Fruit fly (Drosophila melanogaster) whole organism, embryonic: ENCODE results near the gene pyx.

Experiments
- Abd-B ChIP-seq: fragments of 200-800 bp; sonication (Bioruptor generic); optimal IDR thresholded peaks from 2 replicates; lab custom pipeline; 2018; ENCODE audit warnings: missing biosample characterization, mild to moderate bottlenecking, missing genetic modification characterization, moderate library complexity
- Atf6 ChIP-seq: fragments of 200-800 bp; sonication (Bioruptor generic); IDR thresholded peaks from 2 replicates; pipeline ENCODE4 v1.3.6; 2022; ENCODE audit warnings: missing biosample characterization, missing genetic modification characterization
- CG10209 ChIP-seq: fragments of 200-800 bp; sonication (Bioruptor generic); optimal IDR thresholded peaks from 3 replicates; lab custom pipeline; 2017; ENCODE audit warnings: missing biosample characterization, mild to moderate bottlenecking, missing genetic modification characterization, missing genetic modification reagents
- CG10543 ChIP-seq: fragments of 200-800 bp; sonication (Bioruptor generic); optimal IDR thresholded peaks from 3 replicates; lab custom pipeline; 2017; ENCODE audit warnings: missing biosample characterization, mild to moderate bottlenecking, missing genetic modification characterization, moderate library complexity
- CG11398 ChIP-seq: fragments of 200-800 bp; sonication (Bioruptor generic); optimal IDR thresholded peaks from 2 replicates; lab custom pipeline; 2016; ENCODE audit warnings: missing biosample characterization, missing genetic modification characterization
- CG11504 ChIP-seq: fragments of 200-800 bp; sonication (Bioruptor generic); optimal IDR thresholded peaks from 3 replicates; lab custom pipeline; 2019; ENCODE audit warnings: missing biosample characterization, mild to moderate bottlenecking, missing genetic modification characterization, moderate library complexity
- CG12236 ChIP-seq: fragments of 200-800 bp; sonication (Bioruptor generic); optimal IDR thresholded peaks from 2 replicates; lab custom pipeline; 2016; ENCODE audit warnings: missing biosample characterization, missing genetic modification characterization
- CG16813 ChIP-seq: fragments of 200-800 bp; sonication (Bioruptor generic); IDR thresholded peaks from 3 replicates; pipeline ENCODE4 v1.3.6; 2022; ENCODE audit warnings: missing biosample characterization, missing genetic modification characterization; ENCODE audit not compliant: partially characterized antibody
- CG31224 ChIP-seq: fragments of 200-800 bp; sonication (Bioruptor generic); IDR thresholded peaks from 2 replicates; pipeline ENCODE4 v1.3.6; 2022; ENCODE audit warnings: missing biosample characterization, missing genetic modification characterization
- CG31388 ChIP-seq: fragments of 200-800 bp; sonication (Bioruptor generic); optimal IDR thresholded peaks from 2 replicates; lab custom pipeline; 2016; ENCODE audit warnings: missing biosample characterization, missing genetic modification characterization
- CG34224 ChIP-seq: fragments of 200-800 bp; sonication (Bioruptor generic); IDR thresholded peaks from 3 replicates; pipeline ENCODE4 v1.3.6; 2022; ENCODE audit warnings: missing biosample characterization, missing genetic modification characterization; ENCODE audit not compliant: partially characterized antibody
- CG4424 ChIP-seq: fragments of 200-800 bp; sonication (Bioruptor generic); optimal IDR thresholded peaks from 3 replicates; lab custom pipeline; 2016; ENCODE audit warnings: missing biosample characterization, missing genetic modification characterization
- CG5180 ChIP-seq: fragments of 200-800 bp; sonication (Bioruptor generic); optimal IDR thresholded peaks from 3 replicates; lab custom pipeline; 2017; ENCODE audit warnings: missing biosample characterization, missing genetic modification characterization, mild to moderate bottlenecking, moderate library complexity, missing genetic modification reagents
- CG6654 ChIP-seq: fragments of 200-800 bp; sonication (Bioruptor generic); optimal IDR thresholded peaks from 2 replicates; lab custom pipeline; 2017; ENCODE audit warnings: missing biosample characterization, mild to moderate bottlenecking, missing genetic modification characterization
- CG7745 ChIP-seq: fragments of 200-800 bp; sonication (Bioruptor generic); optimal IDR thresholded peaks from 2 replicates; lab custom pipeline; 2018; ENCODE audit warnings: missing biosample characterization, mild to moderate bottlenecking, missing genetic modification characterization, moderate library complexity
- CG7987 ChIP-seq: fragments of 200-800 bp; sonication (Bioruptor generic); optimal IDR thresholded peaks from 2 replicates; lab custom pipeline; 2018; ENCODE audit warnings: missing biosample characterization, mild to moderate bottlenecking, missing genetic modification characterization, moderate library complexity
- CG8478 ChIP-seq: fragments of >200 bp; optimal IDR thresholded peaks from 2 replicates; lab custom pipeline; 2018
- CG9727 ChIP-seq: fragments of 200-800 bp; sonication (Bioruptor generic); optimal IDR thresholded peaks from 3 replicates; lab custom pipeline; 2017; ENCODE audit warnings: missing biosample characterization, mild to moderate bottlenecking, missing genetic modification characterization
- Doc3 ChIP-seq: fragments of 200-800 bp; sonication (Bioruptor generic); IDR thresholded peaks from 3 replicates; pipeline ENCODE4 v1.3.6; 2022; ENCODE audit warnings: missing biosample characterization, missing genetic modification characterization; ENCODE audit not compliant: partially characterized antibody
- Hand ChIP-seq: fragments of 200-800 bp; sonication (Bioruptor generic); optimal IDR thresholded peaks from 2 replicates; lab custom pipeline; 2017; ENCODE audit warnings: mild to moderate bottlenecking, missing biosample characterization, missing genetic modification reagents, missing genetic modification characterization
- Hey ChIP-seq: fragments of 200-800 bp; sonication (Bioruptor generic); optimal IDR thresholded peaks from 3 replicates; lab custom pipeline; 2018; ENCODE audit warnings: missing biosample characterization, mild to moderate bottlenecking, missing genetic modification characterization
- Hmx ChIP-seq: fragments of 200-800 bp; sonication (Bioruptor generic); optimal IDR thresholded peaks from 2 replicates; lab custom pipeline; 2016; ENCODE audit warnings: missing biosample characterization, missing genetic modification characterization
- Sox100B ChIP-seq: fragments of 200-800 bp; sonication (Bioruptor generic); optimal IDR thresholded peaks from 3 replicates; lab custom pipeline; 2018; ENCODE audit warnings: missing biosample characterization, mild to moderate bottlenecking, missing genetic modification characterization
- bsh ChIP-seq, 2 experiments: fragments of 200-800 bp; sonication (Bioruptor generic); optimal IDR thresholded peaks; 2 replicates each; lab custom pipeline; 2017 to 2018; ENCODE audit warnings: mild to moderate bottlenecking in 2 of 2, missing biosample characterization in 2 of 2, missing genetic modification characterization in 2 of 2, moderate library complexity in 1 of 2
- cato ChIP-seq: fragments of 200-800 bp; sonication (Bioruptor generic); optimal IDR thresholded peaks from 2 replicates; lab custom pipeline; 2016; ENCODE audit warnings: missing biosample characterization, missing genetic modification characterization, borderline replicate concordance
- caup ChIP-seq: fragments of 200-800 bp; sonication (Bioruptor generic); optimal IDR thresholded peaks from 3 replicates; lab custom pipeline; 2017; ENCODE audit warnings: missing biosample characterization, mild to moderate bottlenecking, missing genetic modification characterization, moderate library complexity; ENCODE audit not compliant: severe bottlenecking
- chn ChIP-seq: fragments of 200-800 bp; sonication (Bioruptor generic); optimal IDR thresholded peaks from 2 replicates; lab custom pipeline; 2016; ENCODE audit warnings: missing biosample characterization, missing genetic modification characterization
- dpn ChIP-seq, 2 experiments: fragments of 200-800 bp; sonication (Bioruptor generic); optimal IDR thresholded peaks; 3 replicates each; lab custom pipeline; 2016; ENCODE audit warnings: missing biosample characterization in 2 of 2, missing genetic modification characterization in 2 of 2
- esg ChIP-seq: fragments of 200-800 bp; sonication (Bioruptor generic); conservative IDR thresholded peaks from 2 replicates; pipeline ENCODE4 v1.3.6; 2022; ENCODE audit warnings: missing biosample characterization, missing genetic modification characterization
- exex ChIP-seq: fragments of 200-800 bp; sonication (Bioruptor generic); optimal IDR thresholded peaks from 4 replicates; lab custom pipeline; 2018; ENCODE audit warnings: missing biosample characterization, mild to moderate bottlenecking, missing genetic modification characterization, moderate library complexity
- fd96Cb ChIP-seq: fragments of 200-800 bp; sonication (Bioruptor generic); optimal IDR thresholded peaks from 2 replicates; lab custom pipeline; 2018; ENCODE audit warnings: missing biosample characterization, mild to moderate bottlenecking, missing genetic modification characterization, moderate library complexity
- ftz-f1 ChIP-seq: fragments of 200-800 bp; sonication (Bioruptor generic); optimal IDR thresholded peaks from 2 replicates; lab custom pipeline; 2016; ENCODE audit warnings: missing biosample characterization, missing genetic modification characterization
- gcm ChIP-seq: fragments of 200-800 bp; sonication (Bioruptor generic); optimal IDR thresholded peaks from 2 replicates; lab custom pipeline; 2019; ENCODE audit warnings: missing biosample characterization, mild to moderate bottlenecking, missing genetic modification characterization, moderate library complexity
- gfzf ChIP-seq: fragments of 200-800 bp; sonication (Bioruptor generic); optimal IDR thresholded peaks from 2 replicates; lab custom pipeline; 2016; ENCODE audit warnings: missing biosample characterization, mild to moderate bottlenecking, missing genetic modification characterization, moderate library complexity
- h ChIP-seq: fragments of >200 bp; optimal IDR thresholded peaks from 2 replicates; lab custom pipeline; 2017
- repo ChIP-seq: fragments of 200-800 bp; sonication (Bioruptor generic); optimal IDR thresholded peaks from 2 replicates; lab custom pipeline; 2016; ENCODE audit warnings: missing biosample characterization, missing genetic modification characterization
- ro ChIP-seq: fragments of 200-800 bp; sonication (Bioruptor generic); IDR thresholded peaks from 2 replicates; pipeline ENCODE4 v1.3.6; 2022; ENCODE audit warnings: missing biosample characterization, missing genetic modification characterization
- salm ChIP-seq: fragments of 200-800 bp; sonication (Bioruptor generic); optimal IDR thresholded peaks from 2 replicates; lab custom pipeline; 2018; ENCODE audit warnings: missing biosample characterization, mild to moderate bottlenecking, missing genetic modification characterization
- sc ChIP-seq, 3 experiments: fragments of >200 bp in 2 of 3; fragments of 200-800 bp in 1 of 3; sonication (Bioruptor generic) in 1 of 3; optimal IDR thresholded peaks; 2 replicates in 2 of 3; 3 replicates in 1 of 3; lab custom pipeline; 2017; ENCODE audit warnings: mild to moderate bottlenecking in 1 of 3, missing biosample characterization in 1 of 3, missing genetic modification characterization in 1 of 3, missing genetic modification reagents in 1 of 3
- sens ChIP-seq: fragments of 200-800 bp; sonication (Bioruptor generic); peaks from one replicate; lab custom pipeline; 2016; ENCODE audit warnings: missing biosample characterization, missing genetic modification characterization
- sens-2 ChIP-seq: fragments of 200-800 bp; sonication (Bioruptor generic); IDR thresholded peaks from 2 replicates; pipeline ENCODE4 v1.3.6; 2022; ENCODE audit warnings: missing biosample characterization, missing genetic modification characterization
- slou ChIP-seq: fragments of 200-800 bp; sonication (Bioruptor generic); optimal IDR thresholded peaks from 3 replicates; lab custom pipeline; 2016; ENCODE audit warnings: missing biosample characterization, missing genetic modification characterization
- tna ChIP-seq: fragments of 200-800 bp; sonication (Bioruptor generic); IDR thresholded peaks from 2 replicates; pipeline ENCODE4 v1.3.6; 2022; ENCODE audit warnings: missing biosample characterization, missing genetic modification characterization; ENCODE audit not compliant: partially characterized antibody
- trem ChIP-seq: fragments of 200-800 bp; optimal IDR thresholded peaks from 3 replicates; lab custom pipeline; 2019; ENCODE audit warnings: missing biosample characterization, mild to moderate bottlenecking, missing genetic modification characterization, moderate library complexity
- trh ChIP-seq: fragments of 200-800 bp; sonication (Bioruptor generic); optimal IDR thresholded peaks from 2 replicates; lab custom pipeline; 2016; ENCODE audit warnings: missing biosample characterization, missing genetic modification characterization
- unpg ChIP-seq: fragments of 200-800 bp; sonication (Bioruptor generic); optimal IDR thresholded peaks from 3 replicates; lab custom pipeline; 2018; ENCODE audit warnings: missing biosample characterization, mild to moderate bottlenecking, missing genetic modification characterization, moderate library complexity
- zfh1 ChIP-seq: fragments of 200-800 bp; sonication (Bioruptor generic); IDR thresholded peaks from 3 replicates; pipeline ENCODE4 v1.3.6; 2022; ENCODE audit warnings: missing biosample characterization, missing genetic modification characterization

Gene pyx

DNA sequence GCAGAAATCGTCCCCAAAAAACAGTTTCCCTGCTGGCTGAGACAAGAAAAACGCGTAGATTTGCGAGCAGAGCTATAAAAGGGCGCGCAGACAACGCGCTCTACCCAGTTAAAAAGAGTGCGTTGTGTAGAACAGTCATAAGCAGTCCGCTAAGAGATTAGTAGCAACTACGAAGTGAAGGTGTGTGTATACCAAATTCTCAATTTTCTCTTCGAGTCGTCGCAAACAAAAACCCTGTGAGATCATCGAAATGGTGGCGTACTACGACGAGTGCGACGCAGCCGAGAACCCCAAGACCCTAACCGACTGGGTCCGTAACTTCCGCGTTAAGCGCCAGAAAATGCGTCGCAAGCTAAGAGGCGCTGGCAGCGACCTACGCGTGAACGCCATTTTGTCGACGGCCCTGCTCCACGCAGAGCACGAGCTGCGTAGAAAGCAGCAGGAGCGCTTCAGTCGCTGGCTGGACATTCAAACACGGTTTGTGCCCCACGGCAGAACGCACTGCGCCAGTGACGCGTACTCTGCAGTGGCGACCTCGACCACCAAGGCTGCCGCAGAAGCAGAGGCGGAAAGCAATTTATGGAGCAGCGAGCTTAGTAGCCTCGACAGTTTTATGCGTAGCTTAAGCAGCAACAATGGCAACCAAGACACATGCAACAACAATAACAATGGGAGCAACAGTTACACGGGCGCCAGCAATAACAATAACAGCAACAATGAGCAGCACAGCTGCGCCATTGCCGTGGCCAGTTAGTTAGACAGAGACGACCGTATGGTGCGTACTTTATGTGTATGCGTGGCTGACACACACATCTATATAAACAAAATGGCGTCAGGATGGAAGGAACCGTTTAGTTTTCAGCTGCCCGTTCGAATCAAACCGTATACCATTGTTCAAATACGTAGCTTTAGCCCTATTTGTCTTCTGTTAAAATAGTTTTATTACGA lies 1.4 kb upstream of the pyx start (continued):
- no peak for TF ChIP-seq CG10209
- no peak for TF ChIP-seq CG34224 (GFP tag; lab: Robert Waterston, UW)
- TF ChIP-seq bsh (GFP tag; optimal IDR thresholded peaks at IDR 0.05; lab: Kevin White, UChicago), result no peak
- no peak for TF ChIP-seq sens-2
- TF ChIP-seq slou (GFP tag; lab: Kevin White, UChicago), result no peak
- no peak for TF ChIP-seq CG5180 (GFP tag; lab: Kevin White, UChicago)
- no peak for TF ChIP-seq CG4424 (GFP tag; lab: Kevin White, UChicago)
- peak; percentile 86 for TF ChIP-seq CG8478
- TF ChIP-seq CG9727 (GFP tag; lab: Kevin White, UChicago), result peak; percentile 56
- TF ChIP-seq CG16813 (GFP tag; lab: Robert Waterston, UW), result no peak
- TF ChIP-seq dpn (GFP tag; optimal IDR thresholded peaks at IDR 0.05; lab: Kevin White, UChicago), result no peak
- TF ChIP-seq CG6654 (GFP tag; lab: Kevin White, UChicago), result no peak
- TF ChIP-seq chn (GFP tag; lab: Kevin White, UChicago), result no peak
- TF ChIP-seq CG7987 (GFP tag; lab: Kevin White, UChicago), result peak; percentile 43
- no peak for TF ChIP-seq fd96Cb
- peak; percentile 90 for TF ChIP-seq CG10543 (GFP tag; lab: Kevin White, UChicago)
- TF ChIP-seq unpg (GFP tag; lab: Kevin White, UChicago), result peak; percentile 32
- peak; percentile 20 for TF ChIP-seq Sox100B (GFP tag; lab: Kevin White, UChicago)
- TF ChIP-seq trh (GFP tag; lab: Kevin White, UChicago), result no peak
- TF ChIP-seq Hmx (GFP tag; lab: Kevin White, UChicago), result no peak
- no peak for TF ChIP-seq h (lab: Kevin White, UChicago)
- TF ChIP-seq gcm, result peak; percentile 52
- TF ChIP-seq Doc3 (GFP tag; lab: Robert Waterston, UW), result no peak
- TF ChIP-seq Atf6 (GFP tag; lab: Robert Waterston, UW), result no peak
- TF ChIP-seq exex (tag; lab: Kevin White, UChicago), result no peak
- TF ChIP-seq sc (optimal IDR thresholded peaks at IDR 0.05; lab: Kevin White, UChicago), result no peak
- TF ChIP-seq sc (GFP tag; optimal IDR thresholded peaks at IDR 0.05; lab: Kevin White, UChicago), result no peak
- no peak for TF ChIP-seq CG31388 (GFP tag; lab: Kevin White, UChicago)
- TF ChIP-seq cato (GFP tag; lab: Kevin White, UChicago), result no peak
- TF ChIP-seq caup (GFP tag; lab: Kevin White, UChicago), result peak; percentile 10
- peak; percentile 75 for TF ChIP-seq sens (GFP tag; lab: Kevin White, UChicago)
- TF ChIP-seq tna (GFP tag; lab: Robert Waterston, UW), result 0 out of 2 replicates have a peak, but pooled peaks have one; percentile 11
- no peak for TF ChIP-seq ro (GFP tag; lab: Robert Waterston, UW)
- no peak for TF ChIP-seq repo (GFP tag; lab: Kevin White, UChicago)
- no peak for TF ChIP-seq gfzf (GFP tag; lab: Kevin White, UChicago)
- TF ChIP-seq salm (tag; lab: Kevin White, UChicago), result peak; percentile 3
- TF ChIP-seq zfh1 (GFP tag; lab: Robert Waterston, UW), result peak; percentile 57; the same call in 2 of the 3 replicates
- no peak for TF ChIP-seq Hey
- TF ChIP-seq CG7745 (tag; lab: Kevin White, UChicago), result no peak
- peak; percentile 89 for TF ChIP-seq ftz-f1 (GFP tag; lab: Kevin White, UChicago)
- no peak for TF ChIP-seq CG12236 (GFP tag; lab: Kevin White, UChicago)
- TF ChIP-seq CG11398 (GFP tag; lab: Kevin White, UChicago), result peak; percentile 36
- no peak for TF ChIP-seq Abd-B
- peak; percentile 36; the same call in 1 of the 2 replicates for TF ChIP-seq CG31224 (GFP tag; lab: Robert Waterston, UW)
- peak; percentile 1 for TF ChIP-seq Hand
- TF ChIP-seq esg (GFP tag; lab: Robert Waterston, UW), result no peak
- no peak for TF ChIP-seq trem (tag; lab: Kevin White, UChicago)
- TF ChIP-seq CG11504, result no peak
